Worm (Caenorhabditis elegans) whole organism, early embryonic: Measurements from ENCODE around the gene K10B2.4.
A peak's percentile ranks its signal among the peaks of the same experiment; 100 is the strongest.

ENCODE experiments used
- B0310.2 ChIP-seq: sonication (generic microtip); optimal IDR thresholded peaks from 2 replicates; lab custom pipeline; 2016; ENCODE audit warnings: mild to moderate bottlenecking, missing genetic modification characterization, missing compliant biosample characterization
- F13C5.2 ChIP-seq: sonication (generic microtip); optimal IDR thresholded peaks from 2 replicates; lab custom pipeline; 2017; ENCODE audit warnings: mild to moderate bottlenecking, missing genetic modification characterization, inconsistent platforms, missing compliant biosample characterization
- aly-1 ChIP-seq: sonication (generic microtip); optimal IDR thresholded peaks from 2 replicates; lab custom pipeline; 2016; ENCODE audit warnings: missing genetic modification characterization, missing compliant biosample characterization
- ama-1 ChIP-seq: fragments of 150-350 bp; optimal IDR thresholded peaks from 2 replicates; lab custom pipeline; 2014
- ceh-13 ChIP-seq: fragments of 200-800 bp; sonication (Bioruptor generic); optimal IDR thresholded peaks from 2 replicates; lab custom pipeline; 2018; ENCODE audit warnings: mild to moderate bottlenecking, missing genetic modification characterization, missing compliant biosample characterization
- ceh-36 ChIP-seq: sonication (generic microtip); optimal IDR thresholded peaks from 2 replicates; lab custom pipeline; 2016; ENCODE audit warnings: missing genetic modification characterization, inconsistent platforms, missing compliant biosample characterization
- ets-7 ChIP-seq: sonication (generic microtip); optimal IDR thresholded peaks from 2 replicates; lab custom pipeline; 2016; ENCODE audit warnings: missing genotype, missing genetic modification characterization, missing compliant biosample characterization
- flt-1 ChIP-seq: fragments of 200-800 bp; sonication (Bioruptor generic); IDR thresholded peaks from 2 replicates; pipeline ENCODE4 v1.3.6; 2022; ENCODE audit warnings: missing genetic modification characterization, missing compliant biosample characterization
- hmbx-1 ChIP-seq: sonication (generic microtip); optimal IDR thresholded peaks from 2 replicates; lab custom pipeline; 2016; ENCODE audit warnings: mild to moderate bottlenecking, missing genetic modification characterization, missing compliant biosample characterization
- hmg-4 ChIP-seq: fragments of 200-800 bp; sonication (Bioruptor generic); optimal IDR thresholded peaks from 2 replicates; lab custom pipeline; 2018; ENCODE audit warnings: mild to moderate bottlenecking, missing genetic modification characterization, missing compliant biosample characterization
- hnd-1 ChIP-seq: sonication (generic microtip); optimal IDR thresholded peaks from 2 replicates; lab custom pipeline; 2016; ENCODE audit warnings: missing genetic modification characterization, missing compliant biosample characterization
- pes-1 ChIP-seq: fragments of 200-800 bp; sonication (Bioruptor generic); IDR thresholded peaks from 2 replicates; pipeline ENCODE4 v1.3.6; 2022; ENCODE audit warnings: missing genetic modification reagents, missing genetic modification characterization, missing compliant biosample characterization
- scrt-1 ChIP-seq: fragments of 200-800 bp; sonication (Bioruptor generic); IDR thresholded peaks from 2 replicates; pipeline ENCODE4 v1.3.6; 2022; ENCODE audit warnings: missing genetic modification characterization, missing compliant biosample characterization
- sea-1 ChIP-seq: fragments of 200-800 bp; sonication (Bioruptor generic); conservative IDR thresholded peaks from 2 replicates; pipeline ENCODE4 v1.3.6; 2022; ENCODE audit warnings: missing genetic modification characterization, missing compliant biosample characterization
- tbx-11 ChIP-seq: fragments of 200-800 bp; sonication (Bioruptor generic); IDR thresholded peaks from 2 replicates; pipeline ENCODE4 v1.3.6; 2022; ENCODE audit warnings: missing genetic modification characterization, missing compliant biosample characterization
- tbx-37 ChIP-seq: fragments of 200-800 bp; sonication (Bioruptor generic); conservative IDR thresholded peaks from 2 replicates; pipeline ENCODE4 v1.3.6; 2022; ENCODE audit warnings: missing genetic modification reagents, missing genetic modification characterization, missing compliant biosample characterization
- tra-4 ChIP-seq: sonication (generic microtip); optimal IDR thresholded peaks from 2 replicates; lab custom pipeline; 2017; ENCODE audit warnings: missing genetic modification characterization, missing compliant biosample characterization

The K10B2.4 gene

ce11 chrII:6335358-6335757 lies 25.4 kb downstream of the K10B2.4 start, which contains the start of gene C32D5.14:
TSS of gene C32D5.14 (plus strand) at chrII:6335488.
- TF ChIP-seq aly-1 (tag; lab: Kevin White, UChicago) = no peak
- no peak for TF ChIP-seq ceh-13 (GFP tag; lab: Kevin White, UChicago)
- TF ChIP-seq flt-1 (GFP tag; lab: Robert Waterston, UW) = no peak
- TF ChIP-seq F13C5.2 (tag; lab: Kevin White, UChicago) = no peak
- no peak for TF ChIP-seq tra-4 (tag; lab: Kevin White, UChicago)
- no peak for TF ChIP-seq hmbx-1 (tag; lab: Kevin White, UChicago)
- TF ChIP-seq hmg-4 = no peak
- no peak for TF ChIP-seq ama-1
- no peak for TF ChIP-seq ets-7

ce11 chrII:6334745-6335260 lies 26.0 kb downstream of the K10B2.4 start:
- TF ChIP-seq ama-1 (no peak), pes-1 (no peak), ets-7 (no peak), sea-1 (GFP tag; lab: Robert Waterston, UW) (no peak), hmbx-1 (tag; lab: Kevin White, UChicago) (no peak), tra-4 (tag; lab: Kevin White, UChicago) (no peak), F13C5.2 (tag; lab: Kevin White, UChicago) (no peak), ceh-13 (GFP tag; lab: Kevin White, UChicago) (no peak), ceh-36 (tag; lab: Kevin White, UChicago) (no peak), hnd-1 (tag; lab: Kevin White, UChicago) (no peak), tbx-37 (GFP tag; lab: Robert Waterston, UW) (no peak), B0310.2 (tag; lab: Kevin White, UChicago) (no peak), tbx-11 (no peak), hmg-4 (no peak), aly-1 (tag; lab: Kevin White, UChicago) (no peak), scrt-1 (GFP tag; lab: Robert Waterston, UW) (no peak)

- TF ChIP-seq tbx-11 = no peak
- TF ChIP-seq hmg-4 = no peak
- TF ChIP-seq hnd-1 (tag; lab: Kevin White, UChicago) = no peak
- TF ChIP-seq ama-1 = no peak
- no peak for TF ChIP-seq ceh-36 (tag; lab: Kevin White, UChicago)
- no peak for TF ChIP-seq ceh-13 (GFP tag; lab: Kevin White, UChicago)
- TF ChIP-seq tra-4 (tag; lab: Kevin White, UChicago) = no peak
- TF ChIP-seq hmbx-1 (tag; lab: Kevin White, UChicago) = no peak
- TF ChIP-seq B0310.2 (tag; lab: Kevin White, UChicago) = no peak
- no peak for TF ChIP-seq tbx-37 (GFP tag; lab: Robert Waterston, UW)
- TF ChIP-seq F13C5.2 (tag; lab: Kevin White, UChicago) = no peak
- TF ChIP-seq sea-1 (GFP tag; lab: Robert Waterston, UW) = no peak
- TF ChIP-seq ets-7 = no peak
- TF ChIP-seq pes-1 = no peak
Observed at ce11 chrII:6333887-6334286, 26.9 kb downstream of the K10B2.4 start, which contains the start of gene ttc-39B. TSS of gene ttc-39B (minus strand) at chrII:6333987.

ce11 chrII:6331222-6331830 lies 29.4 kb downstream of the K10B2.4 start, which contains the start of gene set-4:
TSS of gene set-4 (minus strand) at chrII:6331341.
- TF ChIP-seq hmbx-1 (tag; lab: Kevin White, UChicago) (no peak), ama-1 (no peak), pes-1 (no peak), tra-4 (tag; lab: Kevin White, UChicago) (no peak), B0310.2 (tag; lab: Kevin White, UChicago) (no peak), sea-1 (GFP tag; lab: Robert Waterston, UW) (0 out of 2 replicates have a peak, but pooled peaks have one; percentile 20), ceh-36 (tag; lab: Kevin White, UChicago) (peak; percentile 31), tbx-11 (no peak), flt-1 (GFP tag; lab: Robert Waterston, UW) (no peak), F13C5.2 (tag; lab: Kevin White, UChicago) (peak; percentile 79), hmg-4 (peak; percentile 82), hnd-1 (tag; lab: Kevin White, UChicago) (no peak), scrt-1 (GFP tag; lab: Robert Waterston, UW) (no peak), tbx-37 (GFP tag; lab: Robert Waterston, UW) (no peak), ets-7 (no peak), aly-1 (tag; lab: Kevin White, UChicago) (no peak)

ce11 chrII:6328672-6329071 lies 32.1 kb downstream of the K10B2.4 start:
- TF ChIP-seq tra-4 (tag; lab: Kevin White, UChicago) (no peak), tbx-11 (no peak)

ce11 chrII:6327317-6327716 lies 33.4 kb downstream of the K10B2.4 start:
- no peak for TF ChIP-seq sea-1 (GFP tag; lab: Robert Waterston, UW)
- TF ChIP-seq ama-1 = no peak
- no peak for TF ChIP-seq tbx-11
- no peak for TF ChIP-seq pes-1
- TF ChIP-seq flt-1 (GFP tag; lab: Robert Waterston, UW) = no peak

- TF ChIP-seq tbx-37 (GFP tag; lab: Robert Waterston, UW) (no peak), hnd-1 (tag; lab: Kevin White, UChicago) (no peak), scrt-1 (GFP tag; lab: Robert Waterston, UW) (no peak), F13C5.2 (tag; lab: Kevin White, UChicago) (no peak), hmg-4 (no peak), hmbx-1 (tag; lab: Kevin White, UChicago) (no peak), ceh-36 (tag; lab: Kevin White, UChicago) (no peak)
Observed at ce11 chrII:6324086-6324485, 36.7 kb downstream of the K10B2.4 start, which contains the start of gene sma-6. TSS of gene sma-6 (plus strand) at chrII:6324484.
